Worm (Caenorhabditis elegans): ENCODE results near the gene swt-7.

DNA sequence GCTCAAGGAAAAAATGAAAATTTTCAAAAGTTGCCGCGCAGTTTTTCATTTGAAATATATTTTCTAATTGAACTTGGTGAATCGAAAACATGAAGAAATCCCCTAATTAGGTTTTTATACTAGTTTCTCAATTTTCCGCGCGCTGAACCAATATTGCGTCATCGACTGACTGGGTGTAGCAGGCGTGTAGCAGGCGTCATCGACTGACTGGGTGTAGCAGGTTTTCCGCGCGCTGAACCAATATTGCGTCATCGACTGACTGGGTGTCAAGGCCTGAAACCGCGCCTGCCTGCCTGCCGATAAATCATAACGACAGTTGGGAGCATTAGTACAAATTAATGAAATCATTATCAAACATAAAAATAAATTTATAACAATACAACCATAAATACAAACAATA is 7.3 kb downstream of the swt-7 start:
- TF ChIP-seq unc-42 (tag; optimal IDR thresholded peaks at IDR 0.05), result no peak
- no peak for TF ChIP-seq ama-1 (optimal IDR thresholded peaks at IDR 0.05)
- no peak for TF ChIP-seq fkh-10 (GFP tag; optimal IDR thresholded peaks at IDR 0.05)
- no peak for TF ChIP-seq che-1 (tag; optimal IDR thresholded peaks at IDR 0.05)
- TF ChIP-seq zip-5 (tag; optimal IDR thresholded peaks at IDR 0.05), result no peak
- TF ChIP-seq pha-4 (tag; optimal IDR thresholded peaks at IDR 0.05), result no peak
- no peak for TF ChIP-seq unc-86 (tag; optimal IDR thresholded peaks at IDR 0.05)
- TF ChIP-seq madf-2 (tag; optimal IDR thresholded peaks at IDR 0.05), result no peak
- no peak for TF ChIP-seq ceh-34 (tag; optimal IDR thresholded peaks at IDR 0.05)
- no peak for TF ChIP-seq nfya-1 (tag; optimal IDR thresholded peaks at IDR 0.05)
